Worm (Caenorhabditis elegans): ENCODE results near the gene F43C1.7.

- TF ChIP-seq snpc-1.1 (tag; optimal IDR thresholded peaks at IDR 0.05; ENCODE audit: insufficient read depth) (no peak), bed-1 (GFP tag; IDR thresholded peaks at IDR 0.05) (no peak), ztf-22 (GFP tag; optimal IDR thresholded peaks at IDR 0.05) (no peak), mel-28 (tag; optimal IDR thresholded peaks at IDR 0.05; ENCODE audit: borderline replicate concordance) (no peak), unc-130 (GFP tag; optimal IDR thresholded peaks at IDR 0.05) (no peak), ama-1 (optimal IDR thresholded peaks at IDR 0.05) (no peak), ama-1 (GFP tag; optimal IDR thresholded peaks at IDR 0.05) (no peak), tbp1 (GFP tag; optimal IDR thresholded peaks at IDR 0.05) (no peak), snpc-4 (GFP tag; optimal IDR thresholded peaks at IDR 0.05) (no peak), snpc-4 (tag; optimal IDR thresholded peaks at IDR 0.05) (no peak), athp-1 (tag; optimal IDR thresholded peaks at IDR 0.05) (no peak), cebp-1 (GFP tag; IDR thresholded peaks at IDR 0.05) (no peak), cebp-1 (tag; optimal IDR thresholded peaks at IDR 0.05) (no peak), F23B12.7 (tag; optimal IDR thresholded peaks at IDR 0.05; ENCODE audit: insufficient read depth) (no peak), dpff-1 (tag; optimal IDR thresholded peaks at IDR 0.05) (no peak), unc-62 (GFP tag; optimal IDR thresholded peaks at IDR 0.05) (no peak), Y53G8AR.9 (GFP tag; conservative IDR thresholded peaks at IDR 0.05) (no peak)
Observed at ce11 chrIII:4275704-4276103, 33.3 kb upstream of the F43C1.7 start.
